Worm (Caenorhabditis elegans) whole organism, L3 larva: ENCODE measurements around the gene F19H6.5.

ENCODE experiments used
- nfya-1 ChIP-seq: sonication (generic microtip); optimal IDR thresholded peaks from 2 replicates; lab custom pipeline; 2017; ENCODE audit warnings: missing genetic modification characterization, mild to moderate bottlenecking, missing compliant biosample characterization, antibody characterized with exemption, moderate library complexity; ENCODE audit not compliant: insufficient read depth
- nhr-23 ChIP-seq: fragments of 150-350 bp; optimal IDR thresholded peaks from 2 replicates; lab custom pipeline; 2014; ENCODE audit warnings: missing biosample characterization, missing genetic modification reagents, missing genetic modification characterization
- nhr-237 ChIP-seq: fragments of 150-350 bp; optimal IDR thresholded peaks from 2 replicates; lab custom pipeline; 2014; ENCODE audit warnings: missing biosample characterization, missing genetic modification characterization
- unc-62 ChIP-seq: fragments of 150-350 bp; sonication (generic microtip); optimal IDR thresholded peaks from 4 replicates; lab custom pipeline; 2014; ENCODE audit warnings: missing biosample characterization, missing genetic modification reagents, missing genetic modification characterization

- TF ChIP-seq unc-62 (GFP tag; lab: Kevin White, UChicago), result no peak
- no peak for TF ChIP-seq nhr-23 (tag; lab: Kevin White, UChicago)
- no peak for TF ChIP-seq nhr-237
- TF ChIP-seq nfya-1, result no peak
Observed at ce11 chrX:12333479-12333878, 31.2 kb downstream of the F19H6.5 start, which contains the start of gene srd-47.
